Fruit fly (Drosophila melanogaster): Measurements from ENCODE around the gene Cpr67Fa1.

Gene Cpr67Fa1

DNA sequence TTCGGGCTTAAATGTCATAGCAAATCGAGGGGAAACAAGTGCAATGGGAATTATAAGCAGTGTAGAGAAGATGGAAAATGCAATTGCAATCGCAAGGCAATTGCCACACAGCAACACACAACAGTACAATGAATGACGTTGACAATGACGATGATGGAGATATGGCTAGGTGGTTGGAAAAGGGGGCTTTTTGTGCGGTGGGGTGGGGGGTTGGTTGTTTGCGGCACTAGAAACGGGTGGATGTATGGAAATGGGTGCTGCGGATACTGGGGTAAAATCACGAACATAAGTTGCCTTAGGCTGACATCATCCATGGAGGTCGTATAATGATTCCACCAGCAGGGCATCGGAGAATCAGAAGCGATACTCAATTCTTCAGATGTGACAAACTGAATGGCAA is 20.6 kb upstream of the Cpr67Fa1 start:
- no peak for TF ChIP-seq toe (GFP tag; optimal IDR thresholded peaks at IDR 0.05)
- TF ChIP-seq cic (GFP tag; optimal IDR thresholded peaks at IDR 0.05), result peak; percentile 20

- TF ChIP-seq CG14711 (tag; optimal IDR thresholded peaks at IDR 0.05) (no peak), CG1620 (GFP tag; optimal IDR thresholded peaks at IDR 0.05) (no peak), kay (GFP tag; ENCODE audit: borderline replicate concordance) (no peak), pad (GFP tag; optimal IDR thresholded peaks at IDR 0.05) (no peak), Mnt (GFP tag; optimal IDR thresholded peaks at IDR 0.05) (no peak), CG7101 (tag; optimal IDR thresholded peaks at IDR 0.05) (no peak), Crg-1 (GFP tag; optimal IDR thresholded peaks at IDR 0.05) (no peak), cnc (optimal IDR thresholded peaks at IDR 0.05) (no peak), Hr96 (GFP tag; optimal IDR thresholded peaks at IDR 0.05) (no peak)
These were observed 19.7 kb upstream of the Cpr67Fa1 start for dm6 chr3L:10870087-10870486.

DNA sequence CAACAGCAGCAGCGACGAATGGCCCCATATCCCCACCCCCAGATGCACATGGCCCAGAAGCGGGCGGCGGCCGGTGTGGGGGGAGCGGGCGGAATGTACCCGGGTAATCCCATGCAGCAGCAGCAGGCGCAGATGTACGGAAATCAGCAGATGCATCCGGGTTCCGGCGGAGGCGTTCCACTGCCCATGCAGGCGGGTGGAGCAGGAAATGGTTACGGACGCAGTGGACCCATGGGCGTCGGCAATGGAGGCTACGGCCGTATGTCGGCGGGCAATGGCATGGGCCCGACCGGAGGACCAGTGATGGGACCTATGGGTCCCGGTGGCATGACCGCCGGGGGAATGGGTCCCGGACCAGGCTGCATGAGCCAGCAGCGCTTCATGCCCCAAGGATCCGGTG is 18.3 kb upstream of the Cpr67Fa1 start:
- TF ChIP-seq CG11617 (GFP tag; optimal IDR thresholded peaks at IDR 0.05) (no peak), cic (GFP tag; optimal IDR thresholded peaks at IDR 0.05) (no peak), kay (GFP tag; ENCODE audit: borderline replicate concordance) (no peak), CG33017 (tag; optimal IDR thresholded peaks at IDR 0.05) (no peak), tj (GFP tag; optimal IDR thresholded peaks at IDR 0.05) (no peak), toe (GFP tag; optimal IDR thresholded peaks at IDR 0.05) (no peak), CG14711 (tag; optimal IDR thresholded peaks at IDR 0.05) (no peak), ovo (GFP tag; optimal IDR thresholded peaks at IDR 0.05) (no peak), CG5204 (GFP tag; optimal IDR thresholded peaks at IDR 0.05) (no peak), CG7045 (GFP tag; optimal IDR thresholded peaks at IDR 0.05) (no peak), CG7101 (tag; optimal IDR thresholded peaks at IDR 0.05) (no peak), Mnt (GFP tag; optimal IDR thresholded peaks at IDR 0.05) (no peak), Clk (GFP tag; optimal IDR thresholded peaks at IDR 0.05) (no peak), CG12768 (GFP tag; optimal IDR thresholded peaks at IDR 0.05) (no peak), CG1620 (GFP tag; optimal IDR thresholded peaks at IDR 0.05) (no peak)

dm6 chr3L:10876036-10876435 is 13.8 kb upstream of the Cpr67Fa1 start:
- TF ChIP-seq CG11617 (GFP tag; optimal IDR thresholded peaks at IDR 0.05), result no peak
- TF ChIP-seq bab1 (GFP tag; optimal IDR thresholded peaks at IDR 0.05), result no peak
- peak; percentile 31 for TF ChIP-seq kay (GFP tag; ENCODE audit: borderline replicate concordance)

DNA sequence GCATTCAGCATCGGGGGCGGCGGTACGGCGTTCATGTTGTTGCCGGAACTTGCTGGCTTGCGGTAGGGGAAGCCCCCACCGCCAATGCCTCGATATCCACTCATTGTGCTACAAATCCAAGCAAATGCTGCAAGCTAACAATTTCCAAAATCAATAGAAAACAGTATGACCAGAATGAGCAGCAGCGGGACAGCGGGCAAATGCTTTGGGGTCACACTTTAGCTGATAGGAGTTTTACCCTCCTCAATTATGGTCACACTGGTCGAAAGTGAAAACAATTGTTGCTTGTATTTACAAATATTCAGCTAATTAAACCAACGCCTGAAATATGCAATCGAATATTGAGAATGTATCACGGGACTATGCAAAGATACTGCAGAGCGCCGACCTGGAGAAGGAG is 10.9 kb upstream of the Cpr67Fa1 start, which contains the start of the genes CG6418 and Blos4:
Gene CG6418, minus strand, starts transcription at position 196 of the 400 bp plus-strand sequence.
Gene Blos4, plus strand, starts transcription at position 244 of the 400 bp plus-strand sequence.
- peak; percentile 53 for TF ChIP-seq bab1 (GFP tag; optimal IDR thresholded peaks at IDR 0.05)
- no peak for TF ChIP-seq cnc (optimal IDR thresholded peaks at IDR 0.05)

DNA sequence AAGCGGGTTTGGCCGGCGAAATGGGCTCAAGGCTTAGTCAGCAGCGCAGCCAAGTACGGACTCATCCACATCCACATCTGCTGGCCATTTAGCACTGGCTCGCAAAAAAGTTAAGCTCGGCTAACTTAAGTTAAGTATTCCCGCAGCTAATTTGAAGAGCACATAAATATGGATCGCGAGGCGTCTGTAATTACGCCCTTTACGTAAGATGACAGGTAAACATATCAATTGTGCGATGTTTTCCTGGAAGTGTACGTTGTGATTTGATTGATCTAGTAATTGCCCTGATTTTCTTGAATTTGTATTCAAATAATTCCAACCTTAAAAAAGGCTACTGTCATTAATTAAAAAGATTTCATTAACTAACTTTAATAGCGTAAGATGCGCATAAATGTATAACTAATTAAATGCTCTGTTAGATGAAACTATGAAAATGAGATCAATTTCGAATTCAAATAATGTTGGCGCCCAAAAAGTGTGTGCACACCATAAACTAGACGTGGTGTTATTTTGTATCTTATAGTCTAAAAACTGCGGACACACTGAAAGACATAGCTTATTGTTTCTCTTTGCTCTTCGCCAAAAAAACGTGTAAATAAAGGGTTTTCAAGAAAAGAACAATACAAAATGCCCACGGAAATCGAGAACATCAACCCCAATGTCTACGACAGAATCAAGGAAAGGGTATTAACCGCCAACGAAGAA is 7.3 kb upstream of the Cpr67Fa1 start, which contains the start of the genes CG6409 and galla-2:
Gene CG6409, minus strand, starts transcription at position 51 of the 705 bp plus-strand sequence.
Gene galla-2, plus strand, starts transcription at position 555 of the 705 bp plus-strand sequence.
- peak; percentile 17 for TF ChIP-seq kay (GFP tag; ENCODE audit: borderline replicate concordance)
- TF ChIP-seq CG11617 (GFP tag; optimal IDR thresholded peaks at IDR 0.05), result no peak

- TF ChIP-seq bab1 (GFP tag; optimal IDR thresholded peaks at IDR 0.05) (peak; percentile 21), toe (GFP tag; optimal IDR thresholded peaks at IDR 0.05) (no peak)
These were observed 4.0 kb upstream of the Cpr67Fa1 start for dm6 chr3L:10885711-10886272.

DNA sequence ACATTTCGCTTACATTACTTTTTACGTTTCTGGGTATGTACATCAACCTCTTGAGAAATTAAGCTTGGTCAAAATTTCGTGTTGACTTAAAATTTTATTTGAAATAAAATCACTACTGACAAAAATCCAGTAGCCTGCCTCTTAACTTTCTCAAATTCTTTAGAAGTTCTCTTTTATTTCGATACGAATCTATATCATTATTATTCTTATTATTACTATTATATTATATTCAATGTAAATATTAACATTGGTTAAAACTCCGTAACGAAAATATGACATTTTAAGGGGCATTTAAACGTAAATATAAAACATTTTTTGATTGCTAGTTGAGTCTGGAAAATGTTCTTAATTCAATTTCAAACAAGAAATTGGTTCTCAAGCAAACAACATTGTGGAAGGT is 3.4 kb upstream of the Cpr67Fa1 start, which contains the start of gene OXA1L:
Gene OXA1L, minus strand, starts transcription at position 101 of the 400 bp plus-strand sequence.
- TF ChIP-seq cic (GFP tag; optimal IDR thresholded peaks at IDR 0.05) (no peak), tj (GFP tag; optimal IDR thresholded peaks at IDR 0.05) (no peak), CG11617 (GFP tag; optimal IDR thresholded peaks at IDR 0.05) (no peak), Mnt (GFP tag; optimal IDR thresholded peaks at IDR 0.05) (no peak), cnc (optimal IDR thresholded peaks at IDR 0.05) (no peak), pad (GFP tag; optimal IDR thresholded peaks at IDR 0.05) (no peak), CG5204 (GFP tag; optimal IDR thresholded peaks at IDR 0.05) (no peak), CG12768 (GFP tag; optimal IDR thresholded peaks at IDR 0.05) (no peak), CG14711 (tag; optimal IDR thresholded peaks at IDR 0.05) (no peak), CG33017 (tag; optimal IDR thresholded peaks at IDR 0.05) (no peak), kay (GFP tag; ENCODE audit: borderline replicate concordance) (no peak)
